Fruit fly (Drosophila melanogaster): Measurements from ENCODE around the gene Gbeta5.

Gbeta5 gene

dm6 chrX:8101479-8102198 is 50.4 kb downstream of the Gbeta5 start, which contains the start of gene CG2258:
Gene CG2258 (minus strand): TSS chrX:8102095.
- TF ChIP-seq Sox102F (GFP tag; optimal IDR thresholded peaks at IDR 0.05) (peak; percentile 75), Gug (GFP tag; IDR thresholded peaks at IDR 0.05) (peak; percentile 95), CG10631 (GFP tag; optimal IDR thresholded peaks at IDR 0.05) (peak; percentile 91), CG9139 (GFP tag; optimal IDR thresholded peaks at IDR 0.05) (peak; percentile 75), Hr38 (GFP tag; optimal IDR thresholded peaks at IDR 0.05) (peak; percentile 71), CG8632 (GFP tag; optimal IDR thresholded peaks at IDR 0.05) (peak; percentile 80), salr (GFP tag; optimal IDR thresholded peaks at IDR 0.05) (peak; percentile 82 to 88), CG10669 (GFP tag; optimal IDR thresholded peaks at IDR 0.05) (peak; percentile 90), CG4318 (GFP tag; optimal IDR thresholded peaks at IDR 0.05) (peak; percentile 84), spab (GFP tag; optimal IDR thresholded peaks at IDR 0.05) (peak; percentile 84), topi (GFP tag; optimal IDR thresholded peaks at IDR 0.05) (peak; percentile 83), net (GFP tag; optimal IDR thresholded peaks at IDR 0.05) (peak; percentile 93), Sox15 (GFP tag; optimal IDR thresholded peaks at IDR 0.05) (peak; percentile 74), CG6808 (GFP tag; optimal IDR thresholded peaks at IDR 0.05) (peak; percentile 88), svp (GFP tag) (peak; percentile 89), Ets21C (GFP tag; optimal IDR thresholded peaks at IDR 0.05) (peak; percentile 43), dac (GFP tag; optimal IDR thresholded peaks at IDR 0.05) (peak; percentile 86), CG32006 (GFP tag; optimal IDR thresholded peaks at IDR 0.05) (peak; percentile 94), Lpt (GFP tag; optimal IDR thresholded peaks at IDR 0.05) (peak; percentile 90), CG11902 (GFP tag; optimal IDR thresholded peaks at IDR 0.05) (peak; percentile 69), CG3032 (tag; optimal IDR thresholded peaks at IDR 0.05) (peak; percentile 87), Hr4 (GFP tag; optimal IDR thresholded peaks at IDR 0.05) (peak; percentile 85), Met (GFP tag; optimal IDR thresholded peaks at IDR 0.05) (peak; percentile 82), Ets96B (tag; optimal IDR thresholded peaks at IDR 0.05) (peak; percentile 90), CG16779 (tag; optimal IDR thresholded peaks at IDR 0.05) (peak; percentile 57), CG11762 (GFP tag; optimal IDR thresholded peaks at IDR 0.05; ENCODE audit: insufficient read depth) (peak; percentile 72), CG7368 (GFP tag; optimal IDR thresholded peaks at IDR 0.05) (peak; percentile 75), CG31627 (GFP tag; optimal IDR thresholded peaks at IDR 0.05) (peak; percentile 78), CG8119 (GFP tag; IDR thresholded peaks at IDR 0.05) (peak; percentile 97), CG34406 (GFP tag; optimal IDR thresholded peaks at IDR 0.05) (peak; percentile 80), pdm3 (GFP tag; optimal IDR thresholded peaks at IDR 0.05) (peak; percentile 94), Blimp-1 (GFP tag; optimal IDR thresholded peaks at IDR 0.05) (peak; percentile 24), Eip93F (GFP tag; optimal IDR thresholded peaks at IDR 0.05) (no peak), CG6276 (GFP tag; optimal IDR thresholded peaks at IDR 0.05) (peak; percentile 92), Hr39 (GFP tag; optimal IDR thresholded peaks at IDR 0.05) (peak; percentile 75), CG6854 (GFP tag; optimal IDR thresholded peaks at IDR 0.05) (no peak), vri (GFP tag; optimal IDR thresholded peaks at IDR 0.05) (peak; percentile 61), eg (GFP tag; IDR thresholded peaks at IDR 0.05) (peak; percentile 98), acj6 (GFP tag; optimal IDR thresholded peaks at IDR 0.05) (peak; percentile 92), OdsH (GFP tag; optimal IDR thresholded peaks at IDR 0.05) (peak; percentile 94), CG6792 (GFP tag; optimal IDR thresholded peaks at IDR 0.05) (peak; percentile 87), CG15336 (GFP tag; IDR thresholded peaks at IDR 0.05) (peak; percentile 97), CG6163 (GFP tag; IDR thresholded peaks at IDR 0.05) (peak; percentile 95), esn (GFP tag; optimal IDR thresholded peaks at IDR 0.05) (peak; percentile 80), CG3919 (GFP tag; optimal IDR thresholded peaks at IDR 0.05) (peak; percentile 92), CG1621 (tag; optimal IDR thresholded peaks at IDR 0.05) (peak; percentile 89), fd85E (GFP tag; optimal IDR thresholded peaks at IDR 0.05) (peak; percentile 54), CG8319 (GFP tag; optimal IDR thresholded peaks at IDR 0.05) (peak; percentile 64), Eip78C (GFP tag) (peak; percentile 97), fd59A (GFP tag; optimal IDR thresholded peaks at IDR 0.05) (peak; percentile 85), CG11294 (GFP tag; IDR thresholded peaks at IDR 0.05) (peak; percentile 93)
